Fruit fly (Drosophila melanogaster) whole organism, embryonic: ENCODE data around the gene Mdr65.

Source experiments
- Atf-2 ChIP-seq: fragments of 200-800 bp; sonication (Bioruptor generic); optimal IDR thresholded peaks from 2 replicates; lab custom pipeline; 2016; ENCODE audit warnings: missing biosample characterization, missing genetic modification characterization
- CG10366 ChIP-seq: fragments of 200-800 bp; sonication (Bioruptor generic); IDR thresholded peaks from 2 replicates; pipeline ENCODE4 v1.3.6; 2022; ENCODE audit warnings: missing biosample characterization, missing genetic modification characterization
- CG10431 ChIP-seq: fragments of 200-800 bp; sonication (Bioruptor generic); optimal IDR thresholded peaks from 3 replicates; lab custom pipeline; 2018; ENCODE audit warnings: missing biosample characterization, mild to moderate bottlenecking, missing genetic modification characterization
- CG10654 ChIP-seq: fragments of 200-800 bp; sonication (Bioruptor generic); optimal IDR thresholded peaks from 2 replicates; lab custom pipeline; 2016; ENCODE audit warnings: missing biosample characterization, missing genetic modification characterization
- CG11247 ChIP-seq: fragments of 200-800 bp; sonication (Bioruptor generic); IDR thresholded peaks from 2 replicates; pipeline ENCODE4 v1.3.6; 2022; ENCODE audit warnings: missing biosample characterization, missing genetic modification characterization
- CG13296 ChIP-seq: fragments of 200-800 bp; sonication (Bioruptor generic); optimal IDR thresholded peaks from 3 replicates; lab custom pipeline; 2018; ENCODE audit warnings: missing biosample characterization, mild to moderate bottlenecking, missing genetic modification characterization
- CG15073 ChIP-seq: fragments of 200-800 bp; sonication (Bioruptor generic); optimal IDR thresholded peaks from 2 replicates; lab custom pipeline; 2016; ENCODE audit warnings: missing biosample characterization, missing genetic modification characterization
- CG15514 ChIP-seq: fragments of 200-800 bp; sonication (Bioruptor generic); optimal IDR thresholded peaks from 3 replicates; lab custom pipeline; 2017; ENCODE audit warnings: missing biosample characterization, missing genetic modification characterization, mild to moderate bottlenecking, moderate library complexity, missing genetic modification reagents
- CG17361 ChIP-seq: fragments of 200-800 bp; sonication (Bioruptor generic); IDR thresholded peaks from 3 replicates; pipeline ENCODE4 v1.3.6; 2022; ENCODE audit warnings: missing biosample characterization, missing genetic modification characterization
- CG17912 ChIP-seq: fragments of 200-800 bp; sonication (Bioruptor generic); optimal IDR thresholded peaks from 2 replicates; lab custom pipeline; 2018; ENCODE audit warnings: missing biosample characterization, mild to moderate bottlenecking, missing genetic modification characterization
- CG2129 ChIP-seq: fragments of 200-800 bp; sonication (Bioruptor generic); IDR thresholded peaks from 2 replicates; pipeline ENCODE4 v1.3.6; 2022; ENCODE audit warnings: missing biosample characterization, missing genetic modification characterization; ENCODE audit not compliant: partially characterized antibody
- CG3995 ChIP-seq: fragments of 200-800 bp; sonication (Bioruptor generic); optimal IDR thresholded peaks from 3 replicates; lab custom pipeline; 2016; ENCODE audit warnings: missing biosample characterization, missing genetic modification characterization
- CG6254 ChIP-seq: fragments of 200-800 bp; sonication (Bioruptor generic); optimal IDR thresholded peaks from 3 replicates; lab custom pipeline; 2017; ENCODE audit warnings: mild to moderate bottlenecking, missing biosample characterization, missing genetic modification reagents, missing genetic modification characterization
- CG6689 ChIP-seq: fragments of 200-800 bp; sonication (Bioruptor generic); IDR thresholded peaks from 2 replicates; pipeline ENCODE4 v1.3.6; 2022; ENCODE audit warnings: missing biosample characterization, missing genetic modification characterization
- CG7271 ChIP-seq: fragments of 200-800 bp; sonication (Bioruptor generic); optimal IDR thresholded peaks from 2 replicates; lab custom pipeline; 2018; ENCODE audit warnings: missing biosample characterization, mild to moderate bottlenecking, missing genetic modification characterization, moderate library complexity
- CG7372 ChIP-seq: fragments of 200-800 bp; sonication (Bioruptor generic); IDR thresholded peaks from 2 replicates; pipeline ENCODE4 v1.3.6; 2022; ENCODE audit warnings: missing biosample characterization, missing genetic modification characterization
- CG8089 ChIP-seq: fragments of 200-800 bp; sonication (Bioruptor generic); optimal IDR thresholded peaks from 3 replicates; lab custom pipeline; 2016; ENCODE audit warnings: missing biosample characterization, missing genetic modification characterization
- CHES-1-like ChIP-seq: fragments of 200-800 bp; sonication (Bioruptor generic); optimal IDR thresholded peaks from 2 replicates; lab custom pipeline; 2016; ENCODE audit warnings: missing biosample characterization, missing genetic modification characterization
- CTCF ChIP-seq: fragments of 200-800 bp; sonication (Bioruptor generic); optimal IDR thresholded peaks from 2 replicates; lab custom pipeline; 2017; ENCODE audit warnings: missing biosample characterization, mild to moderate bottlenecking, missing genetic modification characterization, moderate library complexity
- Eip74EF ChIP-seq, 2 experiments: fragments of 200-800 bp in 1 of 2; fragments of >200 bp in 1 of 2; sonication (Bioruptor generic) in 1 of 2; optimal IDR thresholded peaks; 2 replicates each; lab custom pipeline; 2017 to 2019; ENCODE audit warnings: missing biosample characterization in 2 of 2, missing genetic modification characterization in 2 of 2, mild to moderate bottlenecking in 1 of 2, moderate library complexity in 1 of 2
- Elba2 ChIP-seq: fragments of 200-800 bp; sonication (Bioruptor generic); optimal IDR thresholded peaks from 3 replicates; lab custom pipeline; 2016; ENCODE audit warnings: missing biosample characterization, missing genetic modification characterization
- Ets97D ChIP-seq: fragments of 200-800 bp; sonication (Bioruptor generic); optimal IDR thresholded peaks from 3 replicates; lab custom pipeline; 2016; ENCODE audit warnings: missing biosample characterization, missing genetic modification characterization
- Gug ChIP-seq: fragments of 200-800 bp; sonication (Bioruptor generic); IDR thresholded peaks from 4 replicates; pipeline ENCODE4 v1.3.6; 2022; ENCODE audit warnings: missing biosample characterization, missing genetic modification characterization
- Hr3 ChIP-seq: fragments of 200-800 bp; sonication (Bioruptor generic); optimal IDR thresholded peaks from 3 replicates; lab custom pipeline; 2016; ENCODE audit warnings: missing biosample characterization, missing genetic modification characterization
- Hr51 ChIP-seq, 2 experiments: fragments of 200-800 bp; sonication (Bioruptor generic); optimal IDR thresholded peaks; 2 replicates in 1 of 2; 3 replicates in 1 of 2; lab custom pipeline; 2016 to 2018; ENCODE audit warnings: missing biosample characterization in 2 of 2, missing genetic modification characterization in 2 of 2, mild to moderate bottlenecking in 1 of 2, moderate library complexity in 1 of 2
- Med ChIP-seq: fragments of 200-800 bp; sonication (Bioruptor generic); peaks from one replicate; lab custom pipeline; 2016; ENCODE audit warnings: missing biosample characterization, missing genetic modification characterization, mild to moderate bottlenecking, inconsistent platforms, moderate library complexity
- NC2β ChIP-seq: fragments of 200-800 bp; sonication (Bioruptor generic); optimal IDR thresholded peaks from 2 replicates; lab custom pipeline; 2016; ENCODE audit warnings: missing biosample characterization, missing genetic modification characterization
- Oli ChIP-seq: fragments of 200-800 bp; sonication (Bioruptor generic); optimal IDR thresholded peaks from 2 replicates; lab custom pipeline; 2018; ENCODE audit warnings: missing biosample characterization, mild to moderate bottlenecking, missing genetic modification characterization, moderate library complexity
- Scr ChIP-seq: fragments of 200-800 bp; sonication (Bioruptor generic); IDR thresholded peaks from 2 replicates; pipeline ENCODE4 v1.3.6; 2022; ENCODE audit warnings: missing biosample characterization, missing genetic modification characterization; ENCODE audit not compliant: partially characterized antibody
- Ssrp ChIP-seq: fragments of 200-800 bp; sonication (Bioruptor generic); optimal IDR thresholded peaks from 2 replicates; lab custom pipeline; 2018; ENCODE audit warnings: missing biosample characterization, mild to moderate bottlenecking, missing genetic modification characterization, moderate library complexity
- corto ChIP-seq: fragments of 200-800 bp; sonication (Bioruptor generic); optimal IDR thresholded peaks from 2 replicates; lab custom pipeline; 2016; ENCODE audit warnings: missing biosample characterization, mild to moderate bottlenecking, missing genetic modification characterization, moderate library complexity
- disco-r ChIP-seq: fragments of 200-800 bp; sonication (Bioruptor generic); optimal IDR thresholded peaks from 2 replicates; lab custom pipeline; 2016; ENCODE audit warnings: missing biosample characterization, missing genetic modification characterization
- gem ChIP-seq: fragments of 200-800 bp; sonication (Bioruptor generic); optimal IDR thresholded peaks from 2 replicates; lab custom pipeline; 2019; ENCODE audit warnings: missing biosample characterization, mild to moderate bottlenecking, missing genetic modification characterization, moderate library complexity
- jumu ChIP-seq: fragments of 200-800 bp; sonication (Bioruptor generic); optimal IDR thresholded peaks from 3 replicates; lab custom pipeline; 2016; ENCODE audit warnings: missing biosample characterization, missing genetic modification characterization
- lbe ChIP-seq: fragments of 200-800 bp; sonication (Bioruptor generic); optimal IDR thresholded peaks from 2 replicates; lab custom pipeline; 2016; ENCODE audit warnings: missing biosample characterization, mild to moderate bottlenecking, missing genetic modification characterization
- mam ChIP-seq: fragments of 200-800 bp; sonication (Bioruptor generic); optimal IDR thresholded peaks from 3 replicates; lab custom pipeline; 2016; ENCODE audit warnings: missing biosample characterization, missing genetic modification characterization
- pita ChIP-seq: fragments of 200-800 bp; sonication (Bioruptor generic); optimal IDR thresholded peaks from 2 replicates; lab custom pipeline; 2017; ENCODE audit warnings: missing biosample characterization, mild to moderate bottlenecking, missing genetic modification characterization
- pros ChIP-seq: fragments of 200-800 bp; sonication (Bioruptor generic); optimal IDR thresholded peaks from 3 replicates; lab custom pipeline; 2019; ENCODE audit warnings: missing biosample characterization, mild to moderate bottlenecking, missing genetic modification characterization, moderate library complexity
- row ChIP-seq: fragments of 200-800 bp; sonication (Bioruptor generic); IDR thresholded peaks from 3 replicates; pipeline ENCODE4 v1.3.6; 2022; ENCODE audit warnings: missing biosample characterization, missing genetic modification characterization
- seq ChIP-seq: fragments of 200-800 bp; sonication (Bioruptor generic); IDR thresholded peaks from 2 replicates; pipeline ENCODE4 v1.3.6; 2022; ENCODE audit warnings: missing biosample characterization, missing genetic modification characterization
- slou ChIP-seq: fragments of 200-800 bp; sonication (Bioruptor generic); optimal IDR thresholded peaks from 3 replicates; lab custom pipeline; 2016; ENCODE audit warnings: missing biosample characterization, missing genetic modification characterization
- so ChIP-seq: fragments of 200-800 bp; sonication (Bioruptor generic); IDR thresholded peaks from 3 replicates; pipeline ENCODE4 v1.3.6; 2022; ENCODE audit warnings: missing biosample characterization, missing genetic modification characterization
- sug ChIP-seq: fragments of 200-800 bp; optimal IDR thresholded peaks from 2 replicates; lab custom pipeline; 2019; ENCODE audit warnings: missing biosample characterization, mild to moderate bottlenecking, missing genetic modification characterization, moderate library complexity
- tin ChIP-seq: fragments of 200-800 bp; sonication (Bioruptor generic); optimal IDR thresholded peaks from 3 replicates; lab custom pipeline; 2016; ENCODE audit warnings: missing biosample characterization, missing genetic modification characterization
- toy ChIP-seq: fragments of 200-800 bp; sonication (Bioruptor generic); IDR thresholded peaks from 2 replicates; pipeline ENCODE4 v1.3.6; 2022; ENCODE audit warnings: missing biosample characterization, missing genetic modification characterization
- trem ChIP-seq: fragments of 200-800 bp; optimal IDR thresholded peaks from 3 replicates; lab custom pipeline; 2019; ENCODE audit warnings: missing biosample characterization, mild to moderate bottlenecking, missing genetic modification characterization, moderate library complexity
- tup ChIP-seq: fragments of 200-800 bp; sonication (Bioruptor generic); optimal IDR thresholded peaks from 2 replicates; lab custom pipeline; 2016; ENCODE audit warnings: missing biosample characterization, mild to moderate bottlenecking, missing genetic modification characterization, moderate library complexity
- vfl ChIP-seq: fragments of 200-800 bp; sonication (Bioruptor generic); optimal IDR thresholded peaks from 2 replicates; lab custom pipeline; 2016; ENCODE audit warnings: missing biosample characterization, missing genetic modification characterization
- zfh1 ChIP-seq: fragments of 200-800 bp; sonication (Bioruptor generic); IDR thresholded peaks from 3 replicates; pipeline ENCODE4 v1.3.6; 2022; ENCODE audit warnings: missing biosample characterization, missing genetic modification characterization

The Mdr65 gene

DNA sequence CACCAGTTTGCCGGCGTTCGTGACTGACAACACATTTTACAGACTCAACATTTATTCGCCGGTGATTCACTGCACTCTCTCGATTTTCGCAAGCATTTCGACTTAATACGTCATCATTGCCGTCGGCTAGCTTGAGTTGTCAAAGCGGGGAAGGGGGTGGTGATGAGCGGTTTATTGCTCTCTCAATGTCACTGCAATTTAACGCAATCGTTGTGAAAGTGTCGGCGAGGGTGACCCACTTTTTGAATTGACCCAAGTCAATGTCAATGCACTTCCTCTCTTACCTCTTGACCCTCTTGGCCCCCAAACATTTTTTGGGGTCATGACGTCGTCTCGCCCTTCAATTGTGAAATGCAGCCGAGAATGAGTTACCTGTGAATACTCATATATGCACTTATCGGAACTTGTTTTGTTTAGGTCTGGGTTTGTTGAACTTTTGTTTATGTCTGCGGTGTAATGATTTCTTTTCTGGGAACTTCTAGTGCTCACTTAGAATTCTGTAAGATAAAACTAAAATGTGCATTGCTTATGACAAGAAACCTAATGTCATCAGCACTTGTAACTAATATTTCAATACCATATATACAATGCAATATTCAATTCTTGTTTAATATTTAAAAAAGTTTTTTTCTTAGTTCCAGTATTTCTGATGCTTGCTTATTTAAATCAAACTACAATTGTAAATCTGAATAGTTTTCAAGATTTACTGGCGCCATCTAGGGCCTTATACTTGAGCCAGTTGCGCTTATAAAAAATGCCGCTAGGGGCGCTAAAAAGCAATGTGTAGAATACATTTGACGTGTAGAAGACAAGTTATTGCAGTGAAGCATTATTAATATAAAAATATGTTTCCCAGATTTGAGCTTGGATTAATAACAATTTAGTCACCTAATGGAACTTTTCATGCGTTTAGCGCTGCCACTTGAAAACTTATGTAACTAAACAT lies 18.6 kb upstream of the Mdr65 start (continued):
- peak; percentile 50 for TF ChIP-seq CG10366 (GFP tag; lab: Robert Waterston, UW)
- no peak for TF ChIP-seq CG10654 (GFP tag; lab: Kevin White, UChicago)
- no peak for TF ChIP-seq toy
- no peak for TF ChIP-seq CG3995
- 0 out of 4 replicates have a peak, but pooled peaks have one; percentile 21 for TF ChIP-seq Gug
- no peak for TF ChIP-seq CG8089 (GFP tag; lab: Kevin White, UChicago)
- no peak for TF ChIP-seq CG2129
- no peak for TF ChIP-seq pros (GFP tag; lab: Kevin White, UChicago)
- TF ChIP-seq trem (tag; lab: Kevin White, UChicago): peak; percentile 5
- TF ChIP-seq NC2β (GFP tag; lab: Kevin White, UChicago): peak; percentile 41
- no peak for TF ChIP-seq corto (GFP tag; lab: Kevin White, UChicago)
- no peak for TF ChIP-seq CG15073 (GFP tag; lab: Kevin White, UChicago)
- TF ChIP-seq vfl: no peak
- no peak for TF ChIP-seq seq (GFP tag; lab: Robert Waterston, UW)
- no peak for TF ChIP-seq Scr (GFP tag; lab: Robert Waterston, UW)
- peak; percentile 42 for TF ChIP-seq tin (GFP tag; lab: Kevin White, UChicago)
- peak; percentile 25; the same call in 1 of the 3 replicates for TF ChIP-seq row
- peak; percentile 43 for TF ChIP-seq disco-r
- TF ChIP-seq jumu: no peak
- TF ChIP-seq lbe (GFP tag; lab: Kevin White, UChicago): no peak
- TF ChIP-seq CG15514 (GFP tag; lab: Kevin White, UChicago): peak; percentile 1
- peak; percentile 45 for TF ChIP-seq slou (GFP tag; lab: Kevin White, UChicago)
- peak; percentile 92 for TF ChIP-seq Med (GFP tag; lab: Kevin White, UChicago)
- TF ChIP-seq CG7372: peak; percentile 34; the same call in 1 of the 2 replicates
- no peak for TF ChIP-seq CHES-1-like (GFP tag; lab: Kevin White, UChicago)
- TF ChIP-seq so (GFP tag; lab: Robert Waterston, UW): no peak
- no peak for TF ChIP-seq Eip74EF (GFP tag; optimal IDR thresholded peaks at IDR 0.05; lab: Kevin White, UChicago)
- TF ChIP-seq sug (tag; lab: Kevin White, UChicago): no peak
- TF ChIP-seq CG11247 (GFP tag; lab: Robert Waterston, UW): peak; percentile 76
- TF ChIP-seq Ets97D (GFP tag; lab: Kevin White, UChicago): peak; percentile 7
- TF ChIP-seq CTCF (GFP tag; lab: Kevin White, UChicago): peak; percentile 99
- TF ChIP-seq Hr51 (GFP tag; optimal IDR thresholded peaks at IDR 0.05; lab: Kevin White, UChicago): peak in 1 of 2 experiments; percentile 46
- TF ChIP-seq Oli (tag; lab: Kevin White, UChicago): peak; percentile 19
- no peak for TF ChIP-seq CG13296 (GFP tag; lab: Kevin White, UChicago)
- TF ChIP-seq Elba2: no peak
- peak; percentile 21 for TF ChIP-seq pita (GFP tag; lab: Kevin White, UChicago)
- peak; percentile 60 for TF ChIP-seq gem (tag; lab: Kevin White, UChicago)
- peak; percentile 55; the same call in 2 of the 3 replicates for TF ChIP-seq CG17361 (GFP tag; lab: Robert Waterston, UW)
- TF ChIP-seq CG17912 (GFP tag; lab: Kevin White, UChicago): peak; percentile 5
- no peak for TF ChIP-seq CG10431 (GFP tag; lab: Kevin White, UChicago)
- TF ChIP-seq mam (GFP tag; lab: Kevin White, UChicago): peak; percentile 30
- no peak for TF ChIP-seq CG6254 (GFP tag; lab: Kevin White, UChicago)
- no peak for TF ChIP-seq zfh1 (GFP tag; lab: Robert Waterston, UW)
- TF ChIP-seq CG7271 (tag; lab: Kevin White, UChicago): no peak
- peak; percentile 39 for TF ChIP-seq Hr3 (GFP tag; lab: Kevin White, UChicago)
- no peak for TF ChIP-seq CG6689 (GFP tag; lab: Robert Waterston, UW)
- peak; percentile 30 for TF ChIP-seq Ssrp (tag; lab: Kevin White, UChicago)
- TF ChIP-seq tup (GFP tag; lab: Kevin White, UChicago): no peak
- TF ChIP-seq Atf-2 (GFP tag; lab: Kevin White, UChicago): peak; percentile 12
